Worm (Caenorhabditis elegans) whole organism, late embryonic: ENCODE results near the gene orai-1.

ENCODE experiments used
- C08G9.2 ChIP-seq: sonication (generic microtip); optimal IDR thresholded peaks from 2 replicates; lab custom pipeline; 2016; ENCODE audit warnings: mild to moderate bottlenecking, missing genetic modification characterization, moderate library complexity, missing compliant biosample characterization
- ama-1 ChIP-seq: fragments of 150-350 bp; optimal IDR thresholded peaks from 2 replicates; lab custom pipeline; 2014
- elt-4 ChIP-seq: sonication (generic microtip); optimal IDR thresholded peaks from 2 replicates; lab custom pipeline; 2016; ENCODE audit warnings: missing genetic modification characterization, missing compliant biosample characterization
- eyg-1 ChIP-seq: sonication (generic microtip); optimal IDR thresholded peaks from 2 replicates; lab custom pipeline; 2016; ENCODE audit warnings: missing genotype, missing genetic modification characterization, missing compliant biosample characterization
- fkh-10 ChIP-seq: fragments of 150-350 bp; optimal IDR thresholded peaks from 2 replicates; lab custom pipeline; 2014; ENCODE audit warnings: missing biosample characterization, missing genetic modification reagents, missing genetic modification characterization
- hlh-30 ChIP-seq: sonication (generic microtip); optimal IDR thresholded peaks from 2 replicates; lab custom pipeline; 2017; ENCODE audit warnings: antibody characterized with exemption, missing genetic modification characterization, missing compliant biosample characterization; ENCODE audit not compliant: insufficient read depth
- hlh-6 ChIP-seq: sonication (generic microtip); optimal IDR thresholded peaks from 2 replicates; lab custom pipeline; 2016; ENCODE audit warnings: missing genotype, missing genetic modification characterization, missing compliant biosample characterization
- hlh-8 ChIP-seq: sonication (generic microtip); optimal IDR thresholded peaks from 2 replicates; lab custom pipeline; 2016; ENCODE audit warnings: missing genotype, missing genetic modification characterization, missing compliant biosample characterization
- lim-6 ChIP-seq: sonication (generic microtip); optimal IDR thresholded peaks from 2 replicates; lab custom pipeline; 2016; ENCODE audit warnings: missing genetic modification characterization, missing compliant biosample characterization
- pat-9 ChIP-seq: fragments of 200-800 bp; sonication (Bioruptor generic); optimal IDR thresholded peaks from 2 replicates; lab custom pipeline; 2018; ENCODE audit warnings: mild to moderate bottlenecking, missing genetic modification characterization, moderate library complexity, missing compliant biosample characterization
- pha-4 ChIP-seq: fragments of 150-350 bp; optimal IDR thresholded peaks from 2 replicates; lab custom pipeline; 2018; ENCODE audit warnings: missing biosample characterization, missing genetic modification reagents, missing genetic modification characterization
- rnt-1 ChIP-seq: sonication (generic microtip); optimal IDR thresholded peaks from 2 replicates; lab custom pipeline; 2016; ENCODE audit warnings: missing genetic modification characterization, missing compliant biosample characterization
- unc-55 ChIP-seq: sonication (generic microtip); optimal IDR thresholded peaks from 2 replicates; lab custom pipeline; 2017; ENCODE audit warnings: missing biosample characterization, missing genetic modification reagents, missing genetic modification characterization
- unc-86 ChIP-seq: sonication (generic microtip); optimal IDR thresholded peaks from 2 replicates; lab custom pipeline; 2016; ENCODE audit warnings: missing genetic modification characterization, missing compliant biosample characterization

- no peak for TF ChIP-seq C08G9.2 (tag; lab: Kevin White, UChicago)
- TF ChIP-seq rnt-1 (tag; lab: Kevin White, UChicago), result no peak
- TF ChIP-seq pha-4, result no peak
- no peak for TF ChIP-seq fkh-10 (GFP tag; lab: Kevin White, UChicago)
- TF ChIP-seq unc-86 (tag; lab: Kevin White, UChicago), result no peak
- no peak for TF ChIP-seq lim-6 (tag; lab: Kevin White, UChicago)
- TF ChIP-seq eyg-1 (tag; lab: Kevin White, UChicago), result no peak
- TF ChIP-seq hlh-6, result no peak
- no peak for TF ChIP-seq ama-1 (lab: Kevin White, UChicago)
- no peak for TF ChIP-seq hlh-8 (tag; lab: Kevin White, UChicago)
- TF ChIP-seq unc-55 (GFP tag; lab: Kevin White, UChicago), result no peak
- no peak for TF ChIP-seq elt-4 (tag; lab: Kevin White, UChicago)
- no peak for TF ChIP-seq hlh-30 (tag; lab: Kevin White, UChicago)
- TF ChIP-seq pat-9, result no peak
These were observed 18.7 kb upstream of the orai-1 start, which contains the start of gene T19C3.5 for ce11 chrIII:627838-628237.
